Worm (Caenorhabditis elegans) whole organism, late embryonic: ENCODE data around the gene ttr-8.

Experiments
- ceh-30 ChIP-seq: fragments of 150-350 bp; optimal IDR thresholded peaks from 2 replicates; lab custom pipeline; 2014; ENCODE audit warnings: missing biosample characterization, missing genetic modification characterization
- hlh-30 ChIP-seq: sonication (generic microtip); optimal IDR thresholded peaks from 2 replicates; lab custom pipeline; 2017; ENCODE audit warnings: antibody characterized with exemption, missing genetic modification characterization, missing compliant biosample characterization; ENCODE audit not compliant: insufficient read depth
- nhr-11 ChIP-seq: fragments of 150-350 bp; optimal IDR thresholded peaks from 2 replicates; lab custom pipeline; 2014; ENCODE audit warnings: missing biosample characterization, missing genetic modification characterization
- pha-4 ChIP-seq: fragments of 150-350 bp; optimal IDR thresholded peaks from 2 replicates; lab custom pipeline; 2018; ENCODE audit warnings: missing biosample characterization, missing genetic modification reagents, missing genetic modification characterization

ce11 chrIII:7570083-7570695 is 5.0 kb upstream of the ttr-8 start, which contains the start of gene R13A5.7:
- TF ChIP-seq nhr-11 (no peak), hlh-30 (tag; lab: Kevin White, UChicago) (peak; percentile 89), ceh-30 (no peak), pha-4 (tag; lab: Kevin White, UChicago) (no peak)
